Fruit fly (Drosophila melanogaster) whole organism, pupa: ENCODE measurements around the gene CG17221.

Experiments
- CG12605 ChIP-seq: fragments of 200-800 bp; sonication (Bioruptor generic); IDR thresholded peaks from 2 replicates; pipeline ENCODE4 v1.3.6; 2022; ENCODE audit warnings: missing biosample characterization, missing genetic modification characterization
- CG13204 ChIP-seq: fragments of 200-800 bp; sonication (Bioruptor generic); optimal IDR thresholded peaks from 2 replicates; lab custom pipeline; 2018; ENCODE audit warnings: missing biosample characterization, mild to moderate bottlenecking, missing genetic modification characterization, moderate library complexity
- CG14655 ChIP-seq: fragments of 200-800 bp; sonication (Bioruptor generic); optimal IDR thresholded peaks from 3 replicates; lab custom pipeline; 2017; ENCODE audit warnings: mild to moderate bottlenecking, missing biosample characterization, missing genetic modification reagents, missing genetic modification characterization
- CG17806 ChIP-seq: fragments of 200-800 bp; sonication (Bioruptor generic); optimal IDR thresholded peaks from 2 replicates; lab custom pipeline; 2018; ENCODE audit warnings: missing biosample characterization, mild to moderate bottlenecking, missing genetic modification characterization, moderate library complexity
- CG8301 ChIP-seq: fragments of 200-800 bp; sonication (Bioruptor generic); optimal IDR thresholded peaks from 2 replicates; lab custom pipeline; 2018; ENCODE audit warnings: missing biosample characterization, mild to moderate bottlenecking, missing genetic modification characterization
- EcR ChIP-seq: fragments of 200-800 bp; sonication (Bioruptor generic); optimal IDR thresholded peaks from 3 replicates; lab custom pipeline; 2019; ENCODE audit warnings: missing biosample characterization, missing genetic modification characterization, mild to moderate bottlenecking, moderate library complexity, missing genetic modification reagents
- Pif1A ChIP-seq: fragments of 200-800 bp; sonication (Bioruptor generic); optimal IDR thresholded peaks from 3 replicates; lab custom pipeline; 2016; ENCODE audit warnings: missing biosample characterization, missing genetic modification characterization
- Snoo ChIP-seq: fragments of 200-800 bp; sonication (Bioruptor generic); optimal IDR thresholded peaks from 3 replicates; lab custom pipeline; 2017; ENCODE audit warnings: missing biosample characterization, mild to moderate bottlenecking, missing genetic modification characterization, inconsistent platforms

DNA sequence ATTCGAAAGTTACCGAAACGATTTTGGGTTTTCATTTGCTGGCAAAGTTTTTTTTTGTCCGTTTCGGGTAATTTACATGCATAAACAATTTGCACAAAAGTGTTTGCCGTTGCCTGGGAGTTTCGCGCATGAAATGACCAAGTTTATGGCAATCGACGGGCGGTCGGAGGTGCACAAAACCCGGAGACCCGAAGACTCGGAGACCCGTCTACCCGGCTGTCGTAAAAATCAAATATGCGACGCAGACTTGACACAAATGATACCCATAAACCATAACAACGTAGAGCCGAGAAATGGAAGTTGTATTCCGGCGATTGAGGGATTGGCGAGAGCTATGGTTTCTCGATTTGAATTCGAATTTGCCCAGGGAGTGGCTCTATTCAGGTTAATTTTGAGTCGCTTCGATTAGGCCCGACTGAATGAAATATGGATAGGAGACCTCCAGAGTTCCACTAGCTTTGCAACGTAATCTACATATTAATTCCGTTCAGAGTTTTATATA lies 32.8 kb upstream of the CG17221 start:
- TF ChIP-seq Snoo (tag; lab: Kevin White, UChicago) (no peak), CG12605 (no peak), CG8301 (no peak), EcR (GFP tag; lab: Kevin White, UChicago) (no peak), CG17806 (no peak), Pif1A (GFP tag; lab: Kevin White, UChicago) (no peak), CG13204 (GFP tag; lab: Kevin White, UChicago) (no peak), CG14655 (GFP tag; lab: Kevin White, UChicago) (no peak)
